Fruit fly (Drosophila melanogaster): ENCODE measurements around the gene Jasper.

Jasper gene

dm6 chr3R:30063704-30064103 lies 11.4 kb downstream of the Jasper start (continued):
- TF ChIP-seq Pdp1 (GFP tag; optimal IDR thresholded peaks at IDR 0.05) (peak in 1 of 2 experiments; percentile 43), exex (tag; optimal IDR thresholded peaks at IDR 0.05) (peak; percentile 61), mirr (GFP tag; optimal IDR thresholded peaks at IDR 0.05) (peak; percentile 39), lov (optimal IDR thresholded peaks at IDR 0.05) (no peak), lov (GFP tag; IDR thresholded peaks at IDR 0.05) (no peak), Hmr (GFP tag; optimal IDR thresholded peaks at IDR 0.05) (no peak)

- peak; percentile 3 for TF ChIP-seq Ets65A (GFP tag)
- no peak for TF ChIP-seq ara (GFP tag; IDR thresholded peaks at IDR 0.05)
- no peak for TF ChIP-seq Lhr (GFP tag; optimal IDR thresholded peaks at IDR 0.05)
- no peak for TF ChIP-seq CG3726 (GFP tag; IDR thresholded peaks at IDR 0.05)
- TF ChIP-seq CG17361 (GFP tag; IDR thresholded peaks at IDR 0.05): no peak
- peak; percentile 23 for TF ChIP-seq Med (GFP tag)
- TF ChIP-seq z (GFP tag; IDR thresholded peaks at IDR 0.05): no peak
- TF ChIP-seq Asciz (GFP tag; optimal IDR thresholded peaks at IDR 0.05): no peak
- TF ChIP-seq CG7928 (GFP tag; optimal IDR thresholded peaks at IDR 0.05): no peak
- TF ChIP-seq bbx (GFP tag; IDR thresholded peaks at IDR 0.05; ENCODE audit: partially characterized antibody): no peak
- no peak for TF ChIP-seq sisA (GFP tag; IDR thresholded peaks at IDR 0.05)
- TF ChIP-seq CG12769 (tag; optimal IDR thresholded peaks at IDR 0.05): peak; percentile 33
Measured at dm6 chr3R:30066004-30066403, 13.7 kb downstream of the Jasper start.

dm6 chr3R:30070198-30070597 lies 17.9 kb downstream of the Jasper start:
- TF ChIP-seq prd (optimal IDR thresholded peaks at IDR 0.05) (no peak), prd (GFP tag; IDR thresholded peaks at IDR 0.05) (no peak), CG4617 (GFP tag; optimal IDR thresholded peaks at IDR 0.05; ENCODE audit: borderline replicate concordance) (no peak), Scr (GFP tag; IDR thresholded peaks at IDR 0.05; ENCODE audit: partially characterized antibody) (no peak), twi (tag; optimal IDR thresholded peaks at IDR 0.05) (no peak), gcm2 (GFP tag; optimal IDR thresholded peaks at IDR 0.05) (no peak), CG8290 (GFP tag; optimal IDR thresholded peaks at IDR 0.05) (peak; percentile 64), CG8290 (tag; optimal IDR thresholded peaks at IDR 0.05) (peak in 1 of 2 experiments; percentile 27), scrt (GFP tag; optimal IDR thresholded peaks at IDR 0.05) (no peak), CG17612 (GFP tag; IDR thresholded peaks at IDR 0.05) (peak; percentile 70), vnd (GFP tag; IDR thresholded peaks at IDR 0.05; ENCODE audit: partially characterized antibody) (no peak), ham (GFP tag; IDR thresholded peaks at IDR 0.05) (no peak), CG18619 (GFP tag; optimal IDR thresholded peaks at IDR 0.05) (no peak)

dm6 chr3R:30071827-30072226 lies 19.5 kb downstream of the Jasper start:
- TF ChIP-seq bsh (GFP tag; optimal IDR thresholded peaks at IDR 0.05): peak in 1 of 2 experiments; percentile 25
- 0 out of 3 replicates have a peak, but pooled peaks have one; percentile 7 for TF ChIP-seq row (GFP tag; IDR thresholded peaks at IDR 0.05)
- TF ChIP-seq prd (optimal IDR thresholded peaks at IDR 0.05): no peak
- peak; percentile 24; the same call in 1 of the 3 replicates for TF ChIP-seq prd (GFP tag; IDR thresholded peaks at IDR 0.05)
- no peak for TF ChIP-seq nerfin-1 (tag; optimal IDR thresholded peaks at IDR 0.05)
- peak; percentile 25 for TF ChIP-seq Med (GFP tag)
- TF ChIP-seq CG10959 (GFP tag; IDR thresholded peaks at IDR 0.05): 0 out of 2 replicates have a peak, but pooled peaks have one; percentile 6
- peak; percentile 86 for TF ChIP-seq Ets65A (GFP tag)
- TF ChIP-seq hkb (optimal IDR thresholded peaks at IDR 0.05): no peak
- 0 out of 2 replicates have a peak, but pooled peaks have one; percentile 34 for TF ChIP-seq hkb (GFP tag; IDR thresholded peaks at IDR 0.05)
- TF ChIP-seq tio (GFP tag; optimal IDR thresholded peaks at IDR 0.05): no peak
- TF ChIP-seq Awh (GFP tag; IDR thresholded peaks at IDR 0.05): 0 out of 2 replicates have a peak, but pooled peaks have one; percentile 16
- no peak for TF ChIP-seq CG30020 (tag; optimal IDR thresholded peaks at IDR 0.05)
- TF ChIP-seq slbo (GFP tag; IDR thresholded peaks at IDR 0.05): peak; percentile 22; the same call in 1 of the 2 replicates
- TF ChIP-seq Side (GFP tag; optimal IDR thresholded peaks at IDR 0.05): no peak
- TF ChIP-seq jigr1 (GFP tag; IDR thresholded peaks at IDR 0.05): no peak
- 0 out of 2 replicates have a peak, but pooled peaks have one; percentile 23 for TF ChIP-seq danr (GFP tag; IDR thresholded peaks at IDR 0.05)
- TF ChIP-seq Sry-δ (GFP tag; optimal IDR thresholded peaks at IDR 0.05): no peak
- peak; percentile 59 for TF ChIP-seq sens (GFP tag)
- 0 out of 2 replicates have a peak, but pooled peaks have one; percentile 18 for TF ChIP-seq ranshi (GFP tag; IDR thresholded peaks at IDR 0.05)
- TF ChIP-seq Drgx (GFP tag; IDR thresholded peaks at IDR 0.05): peak; percentile 51; the same call in 1 of the 2 replicates
- TF ChIP-seq Xrp1 (GFP tag; IDR thresholded peaks at IDR 0.05): 0 out of 2 replicates have a peak, but pooled peaks have one; percentile 18
